Worm (Caenorhabditis elegans) whole organism, late embryonic: Measurements from ENCODE around the gene thn-1.

Experiments used
- C08G9.2 ChIP-seq: sonication (generic microtip); optimal IDR thresholded peaks from 2 replicates; lab custom pipeline; 2016; ENCODE audit warnings: mild to moderate bottlenecking, missing genetic modification characterization, moderate library complexity, missing compliant biosample characterization
- ama-1 ChIP-seq: fragments of 150-350 bp; optimal IDR thresholded peaks from 2 replicates; lab custom pipeline; 2014
- fax-1 ChIP-seq: sonication (generic microtip); optimal IDR thresholded peaks from 2 replicates; lab custom pipeline; 2016; ENCODE audit warnings: missing genotype, missing genetic modification characterization, missing compliant biosample characterization
- nfya-1 ChIP-seq: sonication (generic microtip); optimal IDR thresholded peaks from 2 replicates; lab custom pipeline; 2017; ENCODE audit warnings: missing genetic modification characterization, mild to moderate bottlenecking, missing compliant biosample characterization, antibody characterized with exemption, moderate library complexity
- pha-4 ChIP-seq: fragments of 150-350 bp; optimal IDR thresholded peaks from 2 replicates; lab custom pipeline; 2018; ENCODE audit warnings: missing biosample characterization, missing genetic modification reagents, missing genetic modification characterization
- pqm-1 ChIP-seq: sonication (generic microtip); optimal IDR thresholded peaks from 2 replicates; lab custom pipeline; 2016; ENCODE audit warnings: missing genetic modification characterization, missing compliant biosample characterization
- rnt-1 ChIP-seq: sonication (generic microtip); optimal IDR thresholded peaks from 2 replicates; lab custom pipeline; 2016; ENCODE audit warnings: missing genetic modification characterization, missing compliant biosample characterization

DNA sequence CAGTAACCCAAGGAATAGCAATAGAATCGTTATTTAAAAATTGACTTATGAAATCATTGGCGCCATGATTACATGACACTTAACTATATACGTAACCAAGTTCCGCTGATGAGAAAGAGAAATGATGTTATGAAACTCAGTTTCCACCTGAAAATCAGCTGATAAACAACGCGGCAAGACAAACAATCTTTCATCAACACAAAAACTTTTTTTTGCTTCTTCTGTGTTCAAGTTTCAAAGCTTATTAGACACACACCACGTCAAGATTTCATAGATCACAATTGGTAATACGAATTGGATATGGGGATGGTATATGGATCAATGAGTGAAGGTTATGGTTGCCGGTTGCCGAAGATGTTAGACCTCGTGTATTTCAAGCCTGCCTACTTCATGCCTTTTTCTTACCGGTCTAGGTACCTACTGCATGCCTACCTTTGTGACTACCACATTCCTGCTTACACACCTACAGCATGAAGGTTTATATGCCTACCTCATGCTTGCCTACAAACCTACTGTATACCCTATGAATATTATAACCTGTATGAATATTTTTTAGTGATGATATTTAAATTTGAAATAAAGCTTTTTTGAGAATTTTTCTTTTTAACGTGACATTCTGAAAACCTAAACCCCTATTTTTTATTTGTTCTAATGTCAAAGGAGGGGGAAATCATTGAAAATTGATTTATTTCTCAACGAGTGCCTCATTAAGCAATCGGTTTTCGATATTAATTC is 42.8 kb upstream of the thn-1 start, which contains the start of the genes F19B6.10 and wht-5:
- TF ChIP-seq ama-1 (lab: Kevin White, UChicago) (no peak), pha-4 (tag; lab: Kevin White, UChicago) (no peak), fax-1 (tag; lab: Kevin White, UChicago) (no peak), rnt-1 (tag; lab: Kevin White, UChicago) (no peak), C08G9.2 (tag; lab: Kevin White, UChicago) (no peak), pqm-1 (tag; lab: Kevin White, UChicago) (no peak), nfya-1 (tag; lab: Kevin White, UChicago) (no peak)
